Fruit fly (Drosophila melanogaster) whole organism, adult: Measurements from ENCODE around the gene Pak.
A peak's percentile ranks its signal among the peaks of the same experiment; 100 is the strongest.

ENCODE experiments used
- CG11617 ChIP-seq: fragments of 200-800 bp; sonication (Bioruptor generic); optimal IDR thresholded peaks from 2 replicates; lab custom pipeline; 2017; ENCODE audit warnings: mild to moderate bottlenecking, missing biosample characterization, missing genetic modification reagents, missing genetic modification characterization
- CG12768 ChIP-seq: fragments of 200-800 bp; sonication (Bioruptor generic); optimal IDR thresholded peaks from 2 replicates; lab custom pipeline; 2017; ENCODE audit warnings: missing biosample characterization, missing genetic modification characterization, mild to moderate bottlenecking, moderate library complexity, missing genetic modification reagents
- CG14711 ChIP-seq: fragments of 200-800 bp; sonication (Bioruptor generic); optimal IDR thresholded peaks from 2 replicates; lab custom pipeline; 2018; ENCODE audit warnings: missing biosample characterization, mild to moderate bottlenecking, missing genetic modification characterization, moderate library complexity
- CG1620 ChIP-seq: fragments of 200-800 bp; sonication (Bioruptor generic); optimal IDR thresholded peaks from 2 replicates; lab custom pipeline; 2016; ENCODE audit warnings: missing biosample characterization, missing genetic modification characterization
- CG33017 ChIP-seq: fragments of 200-800 bp; sonication (Bioruptor generic); optimal IDR thresholded peaks from 2 replicates; lab custom pipeline; 2018; ENCODE audit warnings: missing biosample characterization, mild to moderate bottlenecking, missing genetic modification characterization, moderate library complexity
- CG5204 ChIP-seq: fragments of 200-800 bp; sonication (Bioruptor generic); optimal IDR thresholded peaks from 2 replicates; lab custom pipeline; 2016; ENCODE audit warnings: missing biosample characterization, missing genetic modification characterization
- CG7045 ChIP-seq: fragments of 200-800 bp; sonication (Bioruptor generic); optimal IDR thresholded peaks from 2 replicates; lab custom pipeline; 2017; ENCODE audit warnings: missing biosample characterization, mild to moderate bottlenecking, missing genetic modification characterization
- CG7101 ChIP-seq: fragments of 200-800 bp; sonication (Bioruptor generic); optimal IDR thresholded peaks from 2 replicates; lab custom pipeline; 2018; ENCODE audit warnings: missing biosample characterization, mild to moderate bottlenecking, missing genetic modification characterization, moderate library complexity
- Clk ChIP-seq: fragments of 200-800 bp; sonication (Bioruptor generic); optimal IDR thresholded peaks from 2 replicates; lab custom pipeline; 2017; ENCODE audit warnings: missing biosample characterization, missing genetic modification characterization
- Crg-1 ChIP-seq: fragments of 200-800 bp; sonication (Bioruptor generic); optimal IDR thresholded peaks from 2 replicates; lab custom pipeline; 2016; ENCODE audit warnings: missing biosample characterization, missing genetic modification characterization
- Hr96 ChIP-seq: fragments of 200-800 bp; sonication (Bioruptor generic); optimal IDR thresholded peaks from 2 replicates; lab custom pipeline; 2016; ENCODE audit warnings: missing biosample characterization, missing genetic modification characterization
- Mnt ChIP-seq: fragments of 200-800 bp; sonication (Bioruptor generic); optimal IDR thresholded peaks from 2 replicates; lab custom pipeline; 2016; ENCODE audit warnings: missing biosample characterization, mild to moderate bottlenecking, missing genetic modification characterization
- bab1 ChIP-seq: fragments of 200-800 bp; sonication (Bioruptor generic); optimal IDR thresholded peaks from 3 replicates; lab custom pipeline; 2019; ENCODE audit warnings: missing biosample characterization, mild to moderate bottlenecking, missing genetic modification characterization, moderate library complexity
- cic ChIP-seq: fragments of 200-800 bp; sonication (Bioruptor generic); optimal IDR thresholded peaks from 2 replicates; lab custom pipeline; 2017; ENCODE audit warnings: missing biosample characterization, mild to moderate bottlenecking, missing genetic modification characterization, moderate library complexity
- cnc ChIP-seq, 2 experiments: fragments of >200 bp; optimal IDR thresholded peaks; 2 replicates each; lab custom pipeline; 2017
- kay ChIP-seq: fragments of 200-800 bp; sonication (Bioruptor generic); peaks from one replicate; lab custom pipeline; 2016; ENCODE audit warnings: missing biosample characterization, missing genetic modification characterization, borderline replicate concordance
- ovo ChIP-seq: fragments of 200-800 bp; sonication (Bioruptor generic); optimal IDR thresholded peaks from 2 replicates; lab custom pipeline; 2016; ENCODE audit warnings: missing biosample characterization, missing genetic modification characterization
- pad ChIP-seq: fragments of 200-800 bp; sonication (Bioruptor generic); optimal IDR thresholded peaks from 3 replicates; lab custom pipeline; 2017; ENCODE audit warnings: missing biosample characterization, missing genetic modification characterization, mild to moderate bottlenecking, moderate library complexity, missing genetic modification reagents
- tj ChIP-seq: fragments of 200-800 bp; sonication (Bioruptor generic); optimal IDR thresholded peaks from 3 replicates; lab custom pipeline; 2017; ENCODE audit warnings: missing biosample characterization, mild to moderate bottlenecking, missing genetic modification characterization, moderate library complexity
- toe ChIP-seq: fragments of 200-800 bp; sonication (Bioruptor generic); optimal IDR thresholded peaks from 2 replicates; lab custom pipeline; 2016; ENCODE audit warnings: missing biosample characterization, missing genetic modification characterization

Pak gene

dm6 chr3R:6395572-6396295, 45.0 kb downstream of the Pak start:
- TF ChIP-seq cic (GFP tag; lab: Kevin White, UChicago), result no peak
- TF ChIP-seq cnc (optimal IDR thresholded peaks at IDR 0.05; lab: Kevin White, UChicago), result no peak
- peak; percentile 12 for TF ChIP-seq tj (GFP tag; lab: Kevin White, UChicago)
- no peak for TF ChIP-seq CG11617 (GFP tag; lab: Kevin White, UChicago)
- TF ChIP-seq CG7101 (tag; lab: Kevin White, UChicago), result no peak
- TF ChIP-seq bab1 (GFP tag; lab: Kevin White, UChicago), result peak; percentile 1
- peak; percentile 58 for TF ChIP-seq kay
- no peak for TF ChIP-seq CG5204 (GFP tag; lab: Kevin White, UChicago)

dm6 chr3R:6396613-6397012, 45.9 kb downstream of the Pak start:
- TF ChIP-seq cnc (optimal IDR thresholded peaks at IDR 0.05; lab: Kevin White, UChicago), result no peak
- no peak for TF ChIP-seq Crg-1 (GFP tag; lab: Kevin White, UChicago)
- TF ChIP-seq CG14711, result no peak
- TF ChIP-seq Mnt (GFP tag; lab: Kevin White, UChicago), result no peak
- no peak for TF ChIP-seq kay
- no peak for TF ChIP-seq bab1 (GFP tag; lab: Kevin White, UChicago)

- TF ChIP-seq CG12768 (GFP tag; lab: Kevin White, UChicago) (peak; percentile 32), CG5204 (GFP tag; lab: Kevin White, UChicago) (peak; percentile 67), Hr96 (peak; percentile 32), kay (peak; percentile 98), pad (GFP tag; lab: Kevin White, UChicago) (peak; percentile 26), Clk (GFP tag; lab: Kevin White, UChicago) (no peak), cic (GFP tag; lab: Kevin White, UChicago) (no peak), CG33017 (tag; lab: Kevin White, UChicago) (peak; percentile 31), CG14711 (peak; percentile 24), cnc (optimal IDR thresholded peaks at IDR 0.05; lab: Kevin White, UChicago) (no peak), Crg-1 (GFP tag; lab: Kevin White, UChicago) (no peak), Mnt (GFP tag; lab: Kevin White, UChicago) (no peak), ovo (GFP tag; lab: Kevin White, UChicago) (no peak), CG7101 (tag; lab: Kevin White, UChicago) (peak; percentile 63), CG7045 (GFP tag; lab: Kevin White, UChicago) (peak; percentile 58), CG11617 (GFP tag; lab: Kevin White, UChicago) (peak; percentile 62), bab1 (GFP tag; lab: Kevin White, UChicago) (peak; percentile 10), CG1620 (peak; percentile 2), toe (GFP tag; lab: Kevin White, UChicago) (no peak), tj (GFP tag; lab: Kevin White, UChicago) (peak; percentile 41)
Observed at dm6 chr3R:6397611-6398092, 47.0 kb downstream of the Pak start.

dm6 chr3R:6399289-6399688, 48.6 kb downstream of the Pak start:
- TF ChIP-seq tj (GFP tag; lab: Kevin White, UChicago) (peak; percentile 6), CG14711 (no peak), toe (GFP tag; lab: Kevin White, UChicago) (no peak), pad (GFP tag; lab: Kevin White, UChicago) (no peak), cnc (optimal IDR thresholded peaks at IDR 0.05; lab: Kevin White, UChicago) (no peak), Mnt (GFP tag; lab: Kevin White, UChicago) (no peak)

- TF ChIP-seq toe (GFP tag; lab: Kevin White, UChicago) (no peak), Hr96 (no peak), Clk (GFP tag; lab: Kevin White, UChicago) (no peak), cic (GFP tag; lab: Kevin White, UChicago) (no peak), CG14711 (no peak), Crg-1 (GFP tag; lab: Kevin White, UChicago) (no peak)
Observed at dm6 chr3R:6399752-6400151, 49.1 kb downstream of the Pak start.

dm6 chr3R:6400710-6401521, 50.2 kb downstream of the Pak start:
- TF ChIP-seq cic (GFP tag; lab: Kevin White, UChicago), result peak; percentile 48
- peak; percentile 19 for TF ChIP-seq Mnt (GFP tag; lab: Kevin White, UChicago)
- TF ChIP-seq ovo (GFP tag; lab: Kevin White, UChicago), result peak; percentile 7
- peak; percentile 10 for TF ChIP-seq CG12768 (GFP tag; lab: Kevin White, UChicago)
- no peak for TF ChIP-seq CG5204 (GFP tag; lab: Kevin White, UChicago)
- TF ChIP-seq tj (GFP tag; lab: Kevin White, UChicago), result peak; percentile 90
- peak; percentile 8 for TF ChIP-seq CG14711
- TF ChIP-seq kay, result peak; percentile 92
- no peak for TF ChIP-seq CG7101 (tag; lab: Kevin White, UChicago)
